Worm (Caenorhabditis elegans): ENCODE data around the gene H06H21.11.
A peak's percentile ranks its signal among the peaks of the same experiment; 100 is the strongest.

The H06H21.11 gene

ce11 chrIV:4799114-4799513 lies 8.0 kb downstream of the H06H21.11 start, which contains the start of gene eor-1 (continued):
- TF ChIP-seq lin-11 (tag; optimal IDR thresholded peaks at IDR 0.05): no peak
- no peak for TF ChIP-seq mdl-1 (tag; optimal IDR thresholded peaks at IDR 0.05)
- no peak for TF ChIP-seq ztf-11 (tag; optimal IDR thresholded peaks at IDR 0.05)
- TF ChIP-seq sem-4 (tag; optimal IDR thresholded peaks at IDR 0.05): no peak
- TF ChIP-seq sma-9 (GFP tag; optimal IDR thresholded peaks at IDR 0.05): no peak
- no peak for TF ChIP-seq sma-9 (tag; optimal IDR thresholded peaks at IDR 0.05)
- TF ChIP-seq zag-1 (tag; optimal IDR thresholded peaks at IDR 0.05): no peak
- no peak for TF ChIP-seq mbf-1 (tag; optimal IDR thresholded peaks at IDR 0.05)
- no peak for TF ChIP-seq alr-1 (tag; optimal IDR thresholded peaks at IDR 0.05)
- TF ChIP-seq unc-55 (GFP tag; optimal IDR thresholded peaks at IDR 0.05): peak; percentile 72
- TF ChIP-seq nhr-10 (tag; optimal IDR thresholded peaks at IDR 0.05): no peak
- no peak for TF ChIP-seq fos-1 (tag; optimal IDR thresholded peaks at IDR 0.05)
- no peak for TF ChIP-seq ceh-16 (tag; optimal IDR thresholded peaks at IDR 0.05)
- TF ChIP-seq dmd-4 (tag; optimal IDR thresholded peaks at IDR 0.05): no peak

- TF ChIP-seq R02D3.7 (tag; optimal IDR thresholded peaks at IDR 0.05) (no peak), ztf-1 (GFP tag; conservative IDR thresholded peaks at IDR 0.05) (no peak), ztf-4 (tag; optimal IDR thresholded peaks at IDR 0.05) (no peak), mdl-1 (tag; optimal IDR thresholded peaks at IDR 0.05) (no peak), nhr-25 (tag; optimal IDR thresholded peaks at IDR 0.05) (no peak), gmeb-1 (tag; optimal IDR thresholded peaks at IDR 0.05) (no peak), lin-39 (tag; optimal IDR thresholded peaks at IDR 0.05) (no peak), lsy-2 (tag; optimal IDR thresholded peaks at IDR 0.05) (no peak)
Observed at ce11 chrIV:4795111-4795510, 12.0 kb downstream of the H06H21.11 start.

ce11 chrIV:4789445-4789844 lies 17.7 kb downstream of the H06H21.11 start, which contains the start of gene R11E3.1:
Gene R11E3.1, plus strand, starts transcription at chrIV:4789745.
- TF ChIP-seq R02D3.7 (tag; optimal IDR thresholded peaks at IDR 0.05) (no peak), egl-27 (tag; optimal IDR thresholded peaks at IDR 0.05) (no peak), nhr-12 (tag; optimal IDR thresholded peaks at IDR 0.05) (no peak), ztf-4 (tag; optimal IDR thresholded peaks at IDR 0.05) (no peak), peb-1 (tag; optimal IDR thresholded peaks at IDR 0.05) (no peak)

DNA sequence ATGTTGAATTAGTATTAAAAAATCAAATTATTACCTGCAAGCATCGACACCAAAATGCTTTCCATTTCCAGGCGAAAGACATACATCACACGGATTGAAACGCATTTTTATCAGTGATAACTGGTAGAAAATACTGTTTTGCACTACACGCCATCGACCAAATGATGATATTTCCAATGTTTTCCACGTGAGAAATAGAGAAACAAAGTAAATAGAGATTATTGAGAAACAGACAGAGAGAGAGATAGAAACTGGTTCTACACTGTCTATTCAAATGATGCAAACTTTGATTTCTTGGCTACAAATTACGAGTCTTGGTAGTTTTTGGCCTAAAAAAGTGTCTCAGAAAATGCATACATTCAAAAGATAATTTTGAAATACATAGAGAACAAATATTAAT lies 18.8 kb downstream of the H06H21.11 start, which contains the start of gene nhr-104:
nhr-104 (minus strand) TSS at position 361 of the 400 bp plus-strand sequence.
- TF ChIP-seq F13H6.1 (tag; optimal IDR thresholded peaks at IDR 0.05) (peak; percentile 27), nhr-129 (tag; optimal IDR thresholded peaks at IDR 0.05) (peak; percentile 86), sem-4 (tag; optimal IDR thresholded peaks at IDR 0.05) (no peak), lin-39 (tag; optimal IDR thresholded peaks at IDR 0.05) (no peak), C34F6.9 (tag; optimal IDR thresholded peaks at IDR 0.05) (peak; percentile 47), unc-55 (GFP tag; optimal IDR thresholded peaks at IDR 0.05) (no peak), blmp-1 (tag; optimal IDR thresholded peaks at IDR 0.05; ENCODE audit: insufficient read depth) (peak; percentile 5), lin-11 (tag; optimal IDR thresholded peaks at IDR 0.05) (no peak), mdl-1 (tag; optimal IDR thresholded peaks at IDR 0.05) (peak in 1 of 2 experiments; percentile 36), sma-9 (GFP tag; optimal IDR thresholded peaks at IDR 0.05) (peak; percentile 74), sma-9 (tag; optimal IDR thresholded peaks at IDR 0.05) (no peak), lsy-2 (tag; optimal IDR thresholded peaks at IDR 0.05) (peak in 1 of 2 experiments; percentile 56), gmeb-1 (tag; optimal IDR thresholded peaks at IDR 0.05) (peak; percentile 54), fos-1 (tag; optimal IDR thresholded peaks at IDR 0.05) (peak; percentile 65), nhr-21 (tag; optimal IDR thresholded peaks at IDR 0.05) (peak; percentile 38), skn-1 (tag; optimal IDR thresholded peaks at IDR 0.05) (peak; percentile 78), sma-3 (GFP tag; optimal IDR thresholded peaks at IDR 0.05) (peak; percentile 59), crh-2 (tag; optimal IDR thresholded peaks at IDR 0.05) (peak; percentile 68), nhr-25 (tag; optimal IDR thresholded peaks at IDR 0.05) (peak; percentile 60)

- TF ChIP-seq nhr-129 (tag; optimal IDR thresholded peaks at IDR 0.05) (peak; percentile 7), F13H6.1 (tag; optimal IDR thresholded peaks at IDR 0.05) (peak; percentile 50), aly-2 (tag; optimal IDR thresholded peaks at IDR 0.05) (no peak), ztf-4 (tag; optimal IDR thresholded peaks at IDR 0.05) (no peak), unc-55 (GFP tag; optimal IDR thresholded peaks at IDR 0.05) (peak; percentile 1)
Observed at ce11 chrIV:4781123-4781522, 26.0 kb downstream of the H06H21.11 start.

Data from whole organism, L2 larva.